Worm (Caenorhabditis elegans): Measurements from ENCODE around the gene F47E1.20.

F47E1.20 gene

ce11 chrX:9078149-9078548 is 29.4 kb downstream of the F47E1.20 start (continued):
- TF ChIP-seq ceh-45 (GFP tag; IDR thresholded peaks at IDR 0.05) (peak; percentile 43; the same call in 1 of the 2 replicates), che-1 (tag; optimal IDR thresholded peaks at IDR 0.05) (peak; percentile 28), hlh-30 (tag; optimal IDR thresholded peaks at IDR 0.05; ENCODE audit: insufficient read depth) (no peak), T23F11.4 (GFP tag; optimal IDR thresholded peaks at IDR 0.05) (no peak), hlh-8 (tag; optimal IDR thresholded peaks at IDR 0.05) (no peak), odd-2 (tag; optimal IDR thresholded peaks at IDR 0.05) (no peak), nhr-232 (tag; optimal IDR thresholded peaks at IDR 0.05) (peak; percentile 54), ama-1 (optimal IDR thresholded peaks at IDR 0.05) (no peak), eyg-1 (tag; optimal IDR thresholded peaks at IDR 0.05) (no peak), ahr-1 (tag; optimal IDR thresholded peaks at IDR 0.05) (no peak), F13H6.1 (tag; optimal IDR thresholded peaks at IDR 0.05) (no peak), fax-1 (tag; optimal IDR thresholded peaks at IDR 0.05) (peak; percentile 6), elt-4 (tag; optimal IDR thresholded peaks at IDR 0.05) (no peak), dmd-4 (tag; optimal IDR thresholded peaks at IDR 0.05; ENCODE audit: borderline replicate concordance) (no peak), K02D7.2 (tag; optimal IDR thresholded peaks at IDR 0.05) (peak; percentile 42), C08G9.2 (tag; optimal IDR thresholded peaks at IDR 0.05) (no peak), mec-3 (tag; optimal IDR thresholded peaks at IDR 0.05; ENCODE audit: borderline replicate concordance) (no peak), elt-2 (tag; optimal IDR thresholded peaks at IDR 0.05) (peak; percentile 31), hlh-6 (tag; optimal IDR thresholded peaks at IDR 0.05) (no peak), ceh-14 (tag; optimal IDR thresholded peaks at IDR 0.05) (no peak), pha-2 (tag; optimal IDR thresholded peaks at IDR 0.05) (peak; percentile 61), C38D4.7 (GFP tag; optimal IDR thresholded peaks at IDR 0.05) (peak; percentile 61), nfya-1 (tag; optimal IDR thresholded peaks at IDR 0.05) (peak; percentile 37), pqm-1 (tag; optimal IDR thresholded peaks at IDR 0.05) (no peak), lim-6 (tag; optimal IDR thresholded peaks at IDR 0.05) (no peak), sox-2 (GFP tag; IDR thresholded peaks at IDR 0.05) (peak; percentile 32; the same call in 1 of the 2 replicates), ceh-18 (tag; optimal IDR thresholded peaks at IDR 0.05) (no peak), rnt-1 (tag; optimal IDR thresholded peaks at IDR 0.05) (peak; percentile 1), ceh-19 (GFP tag; optimal IDR thresholded peaks at IDR 0.05) (no peak), ceh-24 (tag; optimal IDR thresholded peaks at IDR 0.05) (no peak), ceh-22 (tag; optimal IDR thresholded peaks at IDR 0.05) (no peak), pax-1 (tag; optimal IDR thresholded peaks at IDR 0.05) (no peak), pros-1 (tag; optimal IDR thresholded peaks at IDR 0.05) (no peak), unc-86 (tag; optimal IDR thresholded peaks at IDR 0.05) (no peak), zip-5 (tag; optimal IDR thresholded peaks at IDR 0.05) (peak; percentile 24), unc-55 (GFP tag; optimal IDR thresholded peaks at IDR 0.05) (no peak), ceh-31 (tag; optimal IDR thresholded peaks at IDR 0.05) (peak; percentile 11)

- TF ChIP-seq C08G9.2 (tag; optimal IDR thresholded peaks at IDR 0.05) (no peak), zip-5 (tag; optimal IDR thresholded peaks at IDR 0.05) (no peak)
These were observed 32.5 kb downstream of the F47E1.20 start for ce11 chrX:9081212-9081611.

DNA sequence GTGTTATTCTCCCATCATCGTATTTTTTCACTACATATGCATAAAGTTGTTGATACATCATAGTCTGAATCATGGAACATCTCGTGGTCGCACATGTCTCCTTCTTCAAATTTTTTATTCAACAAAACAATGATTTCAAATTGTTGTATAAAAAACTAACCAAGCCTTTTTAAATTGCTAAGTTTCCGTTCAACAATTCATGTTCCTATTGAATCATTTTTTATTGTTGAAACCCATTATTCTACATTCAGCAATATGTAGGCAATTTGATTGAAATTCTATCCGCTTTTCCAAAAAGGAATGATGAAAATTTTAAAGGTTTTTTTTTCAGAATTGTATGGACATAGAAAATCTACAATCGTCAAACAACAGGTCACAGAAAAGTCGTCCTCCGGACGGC is 33.9 kb downstream of the F47E1.20 start, which contains the start of gene ajm-1:
Gene ajm-1, plus strand, starts transcription at position 301 of the 400 bp plus-strand sequence.
- TF ChIP-seq ets-4 (tag; optimal IDR thresholded peaks at IDR 0.05) (no peak), syd-9 (tag; optimal IDR thresholded peaks at IDR 0.05) (no peak), hlh-8 (tag; optimal IDR thresholded peaks at IDR 0.05) (no peak), pax-1 (tag; optimal IDR thresholded peaks at IDR 0.05) (no peak), hlh-15 (tag; optimal IDR thresholded peaks at IDR 0.05) (no peak), ztf-16 (tag; optimal IDR thresholded peaks at IDR 0.05) (no peak), dve-1 (tag; optimal IDR thresholded peaks at IDR 0.05) (no peak), ceh-34 (tag; optimal IDR thresholded peaks at IDR 0.05) (no peak), tbx-7 (tag; optimal IDR thresholded peaks at IDR 0.05) (no peak), nhr-232 (tag; optimal IDR thresholded peaks at IDR 0.05) (no peak), ceh-22 (tag; optimal IDR thresholded peaks at IDR 0.05) (no peak), madf-2 (tag; optimal IDR thresholded peaks at IDR 0.05) (no peak), ttx-3 (tag; optimal IDR thresholded peaks at IDR 0.05) (no peak), unc-42 (tag; optimal IDR thresholded peaks at IDR 0.05) (no peak), fax-1 (tag; optimal IDR thresholded peaks at IDR 0.05) (no peak)

Measured in whole organism, late embryonic.